Fruit fly (Drosophila melanogaster): ENCODE data around the gene hemo.

The hemo gene

dm6 chr3R:18583881-18584545, 19.0 kb upstream of the hemo start (continued):
- TF ChIP-seq Lhr (GFP tag; optimal IDR thresholded peaks at IDR 0.05) (peak; percentile 97), CG4328 (GFP tag; optimal IDR thresholded peaks at IDR 0.05) (peak; percentile 96), Six4 (GFP tag; optimal IDR thresholded peaks at IDR 0.05) (peak; percentile 95), fu2 (GFP tag; optimal IDR thresholded peaks at IDR 0.05) (peak; percentile 92), CG11247 (GFP tag; IDR thresholded peaks at IDR 0.05) (peak; percentile 94), CG7271 (tag; optimal IDR thresholded peaks at IDR 0.05) (peak; percentile 72), CG31224 (GFP tag; IDR thresholded peaks at IDR 0.05) (peak; percentile 89), CG3726 (GFP tag; IDR thresholded peaks at IDR 0.05) (peak; percentile 95), sob (GFP tag; IDR thresholded peaks at IDR 0.05) (peak; percentile 96), en (GFP tag; optimal IDR thresholded peaks at IDR 0.05) (peak; percentile 91), CG15696 (tag; optimal IDR thresholded peaks at IDR 0.05) (peak; percentile 91), ems (GFP tag; optimal IDR thresholded peaks at IDR 0.05) (peak; percentile 97), mam (GFP tag; optimal IDR thresholded peaks at IDR 0.05) (peak; percentile 96), pb (GFP tag; optimal IDR thresholded peaks at IDR 0.05) (peak; percentile 89), repo (GFP tag; optimal IDR thresholded peaks at IDR 0.05) (peak; percentile 93), ash1 (GFP tag; optimal IDR thresholded peaks at IDR 0.05) (peak; percentile 88), CG8944 (GFP tag; optimal IDR thresholded peaks at IDR 0.05) (peak; percentile 97), NFAT (GFP tag; IDR thresholded peaks at IDR 0.05) (peak; percentile 91), ci (GFP tag; IDR thresholded peaks at IDR 0.05) (peak; percentile 95), CG4360 (GFP tag; IDR thresholded peaks at IDR 0.05) (peak; percentile 75), cato (GFP tag; optimal IDR thresholded peaks at IDR 0.05; ENCODE audit: borderline replicate concordance) (peak; percentile 97), ap (GFP tag; IDR thresholded peaks at IDR 0.05) (peak; percentile 87), slbo (GFP tag; IDR thresholded peaks at IDR 0.05) (peak; percentile 95), pita (GFP tag; optimal IDR thresholded peaks at IDR 0.05) (no peak), CG1603 (tag; optimal IDR thresholded peaks at IDR 0.05) (peak; percentile 96), CG17359 (tag; optimal IDR thresholded peaks at IDR 0.05) (peak; percentile 97), sens (GFP tag) (peak; percentile 100), CG15269 (tag; optimal IDR thresholded peaks at IDR 0.05) (peak; percentile 96), CG11695 (GFP tag; IDR thresholded peaks at IDR 0.05) (peak; percentile 95), CG8281 (tag; optimal IDR thresholded peaks at IDR 0.05) (peak; percentile 89), tup (GFP tag; optimal IDR thresholded peaks at IDR 0.05) (peak; percentile 93), hth (optimal IDR thresholded peaks at IDR 0.05) (no peak), tgo (GFP tag; IDR thresholded peaks at IDR 0.05) (peak; percentile 96), esg (GFP tag; conservative IDR thresholded peaks at IDR 0.05) (peak; percentile 90), rib (GFP tag; IDR thresholded peaks at IDR 0.05) (peak; percentile 93), HmgZ (tag; optimal IDR thresholded peaks at IDR 0.05) (peak; percentile 96), E2f1 (GFP tag; IDR thresholded peaks at IDR 0.05) (peak; percentile 95), CG12236 (GFP tag; optimal IDR thresholded peaks at IDR 0.05) (peak; percentile 95), CG8478 (optimal IDR thresholded peaks at IDR 0.05) (no peak), CG15514 (GFP tag; optimal IDR thresholded peaks at IDR 0.05) (peak; percentile 89), CG7928 (GFP tag; optimal IDR thresholded peaks at IDR 0.05) (peak; percentile 76), row (GFP tag; IDR thresholded peaks at IDR 0.05) (peak; percentile 99), CG31441 (GFP tag; IDR thresholded peaks at IDR 0.05) (peak; percentile 95), CG15601 (tag; optimal IDR thresholded peaks at IDR 0.05) (peak; percentile 98), Atf3 (GFP tag; optimal IDR thresholded peaks at IDR 0.05) (peak; percentile 96), kni (GFP tag; optimal IDR thresholded peaks at IDR 0.05) (peak; percentile 98), Dll (GFP tag; IDR thresholded peaks at IDR 0.05; ENCODE audit: partially characterized antibody) (peak; percentile 9; the same call in 1 of the 4 replicates), dmrt99B (tag; optimal IDR thresholded peaks at IDR 0.05) (peak; percentile 97), CG2120 (GFP tag; optimal IDR thresholded peaks at IDR 0.05) (peak; percentile 98), CG3847 (GFP tag; IDR thresholded peaks at IDR 0.05) (peak; percentile 95), CG6683 (GFP tag; optimal IDR thresholded peaks at IDR 0.05) (peak; percentile 93)
